Worm (Caenorhabditis elegans) whole organism, young adult: ENCODE measurements around the gene rbm-7.

Source experiments
- D2030.7 ChIP-seq: fragments of 200-800 bp; sonication (Bioruptor generic); IDR thresholded peaks from 2 replicates; pipeline ENCODE4 v1.3.6; 2022; ENCODE audit warnings: missing genetic modification reagents, missing genetic modification characterization, missing compliant biosample characterization
- F57A8.1 ChIP-seq: fragments of 200-800 bp; sonication (Bioruptor generic); optimal IDR thresholded peaks from 2 replicates; lab custom pipeline; 2018; ENCODE audit warnings: mild to moderate bottlenecking, missing genetic modification characterization, moderate library complexity, missing compliant biosample characterization
- Y53F4B.3 ChIP-seq: fragments of 200-800 bp; sonication (Bioruptor generic); IDR thresholded peaks from 2 replicates; pipeline ENCODE4 v1.3.6; 2022; ENCODE audit warnings: missing genetic modification reagents, missing genetic modification characterization, missing compliant biosample characterization
- ama-1 ChIP-seq, 3 experiments: fragments of 150-350 bp in 1 of 3; sonication (generic microtip) in 2 of 3; optimal IDR thresholded peaks; 2 replicates each; lab custom pipeline; 2014 to 2018; ENCODE audit warnings: missing biosample characterization in 2 of 3, missing genetic modification characterization in 2 of 3, missing genetic modification reagents in 2 of 3
- hsf-1 ChIP-seq: fragments of 200-800 bp; sonication (Bioruptor generic); IDR thresholded peaks from 2 replicates; pipeline ENCODE4 v1.3.6; 2022; ENCODE audit warnings: missing genetic modification reagents, missing genetic modification characterization, missing compliant biosample characterization
- let-607 ChIP-seq, 2 experiments: fragments of 200-800 bp in 1 of 2; sonication (Bioruptor generic) in 1 of 2; sonication (generic microtip) in 1 of 2; optimal IDR thresholded peaks; 2 replicates each; lab custom pipeline; 2016 to 2018; ENCODE audit warnings: mild to moderate bottlenecking in 2 of 2, missing compliant biosample characterization in 2 of 2, missing genetic modification characterization in 2 of 2, moderate library complexity in 2 of 2, missing genotype in 1 of 2
- madf-10 ChIP-seq: sonication (generic microtip); optimal IDR thresholded peaks from 2 replicates; lab custom pipeline; 2016; ENCODE audit warnings: mild to moderate bottlenecking, missing genetic modification characterization, missing compliant biosample characterization
- madf-3 ChIP-seq: fragments of 200-800 bp; sonication (Bioruptor generic); IDR thresholded peaks from 2 replicates; pipeline ENCODE4 v1.3.6; 2022; ENCODE audit warnings: missing genetic modification reagents, missing genetic modification characterization, missing compliant biosample characterization
- madf-8 ChIP-seq: fragments of 200-800 bp; sonication (Bioruptor generic); conservative IDR thresholded peaks from 2 replicates; pipeline ENCODE4 v1.3.6; 2022; ENCODE audit warnings: missing genetic modification reagents, missing genetic modification characterization, missing compliant biosample characterization
- mes-4 ChIP-seq: sonication (generic microtip); optimal IDR thresholded peaks from 2 replicates; lab custom pipeline; 2016; ENCODE audit warnings: missing genotype, missing genetic modification characterization, missing compliant biosample characterization
- pha-4 ChIP-seq: fragments of 150-350 bp; sonication (generic microtip); optimal IDR thresholded peaks from 2 replicates; lab custom pipeline; 2014; ENCODE audit warnings: missing biosample characterization, missing genetic modification reagents, missing genetic modification characterization
- sptf-2 ChIP-seq: fragments of 200-800 bp; sonication (Bioruptor generic); optimal IDR thresholded peaks from 2 replicates; lab custom pipeline; 2018; ENCODE audit warnings: mild to moderate bottlenecking, missing genetic modification characterization, missing compliant biosample characterization

- no peak for TF ChIP-seq mes-4 (tag; lab: Kevin White, UChicago)
- TF ChIP-seq pha-4 (tag; lab: Kevin White, UChicago) = no peak
- TF ChIP-seq madf-3 (GFP tag; lab: Robert Waterston, UW) = no peak
- TF ChIP-seq madf-10 = no peak
- no peak for TF ChIP-seq F57A8.1 (GFP tag; lab: Kevin White, UChicago)
- TF ChIP-seq madf-8 (GFP tag; lab: Robert Waterston, UW) = no peak
- TF ChIP-seq ama-1 (optimal IDR thresholded peaks at IDR 0.05; lab: Kevin White, UChicago) = no peak
- no peak for TF ChIP-seq ama-1 (GFP tag; optimal IDR thresholded peaks at IDR 0.05; lab: Kevin White, UChicago)
- no peak for TF ChIP-seq let-607 (tag; optimal IDR thresholded peaks at IDR 0.05; lab: Kevin White, UChicago)
- TF ChIP-seq D2030.7 (GFP tag; lab: Robert Waterston, UW) = no peak
- no peak for TF ChIP-seq sptf-2 (GFP tag; lab: Kevin White, UChicago)
- no peak for TF ChIP-seq hsf-1
- no peak for TF ChIP-seq Y53F4B.3
These were observed 21.3 kb downstream of the rbm-7 start, which contains the start of gene flp-14 for ce11 chrIII:12910365-12910764.
